ENCODE assay signal across 1 fruit fly cellular context in genomic region chr3R:20588480-20588785, dm6.
A peak's percentile ranks its signal among the peaks of the same experiment; 100 is the strongest.
TF ChIP-seq lines count a peak whose summit lies in the region.

TSS of gene Srp72 (plus strand) at chr3R:20588711.

TF ChIP-seq in whole organism, embryonic, 481 proteins besides CTCF, POLR2A, EP300 and RAD21 (continued from another document and continues in another):
- TF ChIP-seq jigr1 (GFP tag; IDR thresholded peaks at IDR 0.05; lab: Robert Waterston, UW): peak; percentile 52; the same call in 1 of the 3 replicates
- no peak for TF ChIP-seq Hr39 (optimal IDR thresholded peaks at IDR 0.05; lab: Kevin White, UChicago)
- no peak for TF ChIP-seq tll (GFP tag; optimal IDR thresholded peaks at IDR 0.05; lab: Kevin White, UChicago)
- TF ChIP-seq CG43689 (GFP tag; IDR thresholded peaks at IDR 0.05; lab: Robert Waterston, UW): no peak
- no peak for TF ChIP-seq CG34224 (GFP tag; IDR thresholded peaks at IDR 0.05; lab: Robert Waterston, UW; ENCODE audit: partially characterized antibody)
- peak; percentile 52 for TF ChIP-seq fd96Cb (tag; optimal IDR thresholded peaks at IDR 0.05; lab: Kevin White, UChicago)
- no peak for TF ChIP-seq Doc2 (GFP tag; IDR thresholded peaks at IDR 0.05; lab: Robert Waterston, UW)
- TF ChIP-seq CG7556 (GFP tag; optimal IDR thresholded peaks at IDR 0.05; lab: Kevin White, UChicago): no peak
- no peak for TF ChIP-seq ranshi (GFP tag; IDR thresholded peaks at IDR 0.05; lab: Robert Waterston, UW)
- peak; percentile 51 for TF ChIP-seq CG10654 (GFP tag; optimal IDR thresholded peaks at IDR 0.05; lab: Kevin White, UChicago)
- TF ChIP-seq CG12104 (GFP tag; optimal IDR thresholded peaks at IDR 0.05; lab: Kevin White, UChicago): peak; percentile 57
- peak; percentile 33 for TF ChIP-seq sd (tag; optimal IDR thresholded peaks at IDR 0.05; lab: Kevin White, UChicago)
- no peak for TF ChIP-seq CG2129 (GFP tag; IDR thresholded peaks at IDR 0.05; lab: Robert Waterston, UW; ENCODE audit: partially characterized antibody)
- TF ChIP-seq Ravus (GFP tag; IDR thresholded peaks at IDR 0.05; lab: Robert Waterston, UW): no peak
- TF ChIP-seq amos (GFP tag; IDR thresholded peaks at IDR 0.05; lab: Robert Waterston, UW; ENCODE audit: partially characterized antibody): no peak
- TF ChIP-seq PHDP (tag; optimal IDR thresholded peaks at IDR 0.05; lab: Kevin White, UChicago): peak; percentile 15
- peak; percentile 42 for TF ChIP-seq CG3281 (GFP tag; optimal IDR thresholded peaks at IDR 0.05; lab: Kevin White, UChicago)
- TF ChIP-seq pita (GFP tag; optimal IDR thresholded peaks at IDR 0.05; lab: Kevin White, UChicago): no peak
- TF ChIP-seq Jarid2 (GFP tag; optimal IDR thresholded peaks at IDR 0.05; lab: Kevin White, UChicago): no peak
- TF ChIP-seq unc-4 (GFP tag; IDR thresholded peaks at IDR 0.05; lab: Robert Waterston, UW; ENCODE audit: partially characterized antibody): no peak
- TF ChIP-seq CG5245 (GFP tag; optimal IDR thresholded peaks at IDR 0.05; lab: Kevin White, UChicago): peak; percentile 34
- TF ChIP-seq HmgD (GFP tag; optimal IDR thresholded peaks at IDR 0.05; lab: Kevin White, UChicago): no peak
- TF ChIP-seq CG14014 (GFP tag; IDR thresholded peaks at IDR 0.05; lab: Robert Waterston, UW): peak; percentile 47; the same call in 1 of the 2 replicates
- no peak for TF ChIP-seq CG11723 (GFP tag; optimal IDR thresholded peaks at IDR 0.05; lab: Kevin White, UChicago)
- peak; percentile 65 for TF ChIP-seq CG2712 (tag; optimal IDR thresholded peaks at IDR 0.05; lab: Kevin White, UChicago)
- no peak for TF ChIP-seq tna (GFP tag; IDR thresholded peaks at IDR 0.05; lab: Robert Waterston, UW; ENCODE audit: partially characterized antibody)
- TF ChIP-seq CG5180 (GFP tag; optimal IDR thresholded peaks at IDR 0.05; lab: Kevin White, UChicago): no peak
- TF ChIP-seq Sin3A (optimal IDR thresholded peaks at IDR 0.05; lab: Kevin White, UChicago): peak; percentile 46
- TF ChIP-seq en (GFP tag; optimal IDR thresholded peaks at IDR 0.05; lab: Kevin White, UChicago): no peak
- TF ChIP-seq CG2199 (GFP tag; IDR thresholded peaks at IDR 0.05; lab: Robert Waterston, UW): no peak
- peak; percentile 36 for TF ChIP-seq az2 (GFP tag; optimal IDR thresholded peaks at IDR 0.05; lab: Kevin White, UChicago)
- TF ChIP-seq CG18764 (GFP tag; optimal IDR thresholded peaks at IDR 0.05; lab: Kevin White, UChicago): peak; percentile 53
- 0 out of 2 replicates have a peak, but pooled peaks have one; percentile 12 for TF ChIP-seq sob (GFP tag; IDR thresholded peaks at IDR 0.05; lab: Robert Waterston, UW)
- TF ChIP-seq nom (GFP tag; optimal IDR thresholded peaks at IDR 0.05; lab: Kevin White, UChicago): no peak
- TF ChIP-seq fd64A (GFP tag; optimal IDR thresholded peaks at IDR 0.05; lab: Kevin White, UChicago): no peak
- no peak for TF ChIP-seq vfl (GFP tag; optimal IDR thresholded peaks at IDR 0.05; lab: Kevin White, UChicago)
- no peak for TF ChIP-seq CG18619 (GFP tag; optimal IDR thresholded peaks at IDR 0.05; lab: Kevin White, UChicago)
- TF ChIP-seq scrt (GFP tag; optimal IDR thresholded peaks at IDR 0.05; lab: Kevin White, UChicago): no peak
- TF ChIP-seq Neu2 (GFP tag; optimal IDR thresholded peaks at IDR 0.05; lab: Kevin White, UChicago; ENCODE audit: borderline replicate concordance): no peak
- peak; percentile 25 for TF ChIP-seq CG18011 (GFP tag; optimal IDR thresholded peaks at IDR 0.05; lab: Kevin White, UChicago)
- no peak for TF ChIP-seq H15 (GFP tag; IDR thresholded peaks at IDR 0.05; lab: Robert Waterston, UW)
- TF ChIP-seq ken (GFP tag; IDR thresholded peaks at IDR 0.05; lab: Robert Waterston, UW): peak; percentile 62
- no peak for TF ChIP-seq HLHmδ (GFP tag; optimal IDR thresholded peaks at IDR 0.05; lab: Kevin White, UChicago)
- TF ChIP-seq ham (GFP tag; IDR thresholded peaks at IDR 0.05; lab: Robert Waterston, UW): no peak
- TF ChIP-seq TFAM (GFP tag; optimal IDR thresholded peaks at IDR 0.05; lab: Kevin White, UChicago): no peak
- TF ChIP-seq pho (GFP tag; optimal IDR thresholded peaks at IDR 0.05; lab: Kevin White, UChicago): no peak
- 0 out of 2 replicates have a peak, but pooled peaks have one; percentile 7 for TF ChIP-seq ara (GFP tag; IDR thresholded peaks at IDR 0.05; lab: Robert Waterston, UW)
- TF ChIP-seq gfzf (GFP tag; optimal IDR thresholded peaks at IDR 0.05; lab: Kevin White, UChicago): peak; percentile 56
- no peak for TF ChIP-seq sr (GFP tag; IDR thresholded peaks at IDR 0.05; lab: Robert Waterston, UW)
- TF ChIP-seq Kr (GFP tag; optimal IDR thresholded peaks at IDR 0.05; lab: Kevin White, UChicago): no peak
- TF ChIP-seq Xrp1 (GFP tag; IDR thresholded peaks at IDR 0.05; lab: Robert Waterston, UW): peak; percentile 41; the same call in 1 of the 2 replicates
- TF ChIP-seq Lim3 (GFP tag; IDR thresholded peaks at IDR 0.05; lab: Robert Waterston, UW): no peak
- TF ChIP-seq CG14667 (GFP tag; IDR thresholded peaks at IDR 0.05; lab: Robert Waterston, UW): no peak
- no peak for TF ChIP-seq CG1024 (GFP tag; IDR thresholded peaks at IDR 0.05; lab: Robert Waterston, UW)
- no peak for TF ChIP-seq gcm2 (GFP tag; optimal IDR thresholded peaks at IDR 0.05; lab: Kevin White, UChicago)
- peak; percentile 23 for TF ChIP-seq CG10431 (GFP tag; optimal IDR thresholded peaks at IDR 0.05; lab: Kevin White, UChicago)
- peak; percentile 55 for TF ChIP-seq CG11504 (tag; optimal IDR thresholded peaks at IDR 0.05; lab: Kevin White, UChicago)
- TF ChIP-seq pan (optimal IDR thresholded peaks at IDR 0.05; lab: Kevin White, UChicago): no peak
- TF ChIP-seq pan (GFP tag; optimal IDR thresholded peaks at IDR 0.05 in 1 of 2, IDR thresholded peaks at IDR 0.05 in 1 of 2): peak in 1 of 2 experiments; percentile 65
- TF ChIP-seq dan (GFP tag; IDR thresholded peaks at IDR 0.05; lab: Robert Waterston, UW): no peak
- no peak for TF ChIP-seq CrebB (tag; optimal IDR thresholded peaks at IDR 0.05; lab: Kevin White, UChicago)
- no peak for TF ChIP-seq cato (GFP tag; optimal IDR thresholded peaks at IDR 0.05; lab: Kevin White, UChicago; ENCODE audit: borderline replicate concordance)
- TF ChIP-seq CG9609 (GFP tag; optimal IDR thresholded peaks at IDR 0.05; lab: Kevin White, UChicago): no peak
- TF ChIP-seq grn (GFP tag; optimal IDR thresholded peaks at IDR 0.05; lab: Kevin White, UChicago): no peak
- peak; percentile 45 for TF ChIP-seq unpg (GFP tag; optimal IDR thresholded peaks at IDR 0.05; lab: Kevin White, UChicago)
- no peak for TF ChIP-seq emc (GFP tag; optimal IDR thresholded peaks at IDR 0.05; lab: Kevin White, UChicago)
- peak; percentile 74 for TF ChIP-seq CG10267 (tag; optimal IDR thresholded peaks at IDR 0.05; lab: Kevin White, UChicago)
- TF ChIP-seq CG3726 (GFP tag; IDR thresholded peaks at IDR 0.05; lab: Robert Waterston, UW): no peak
- TF ChIP-seq Ssrp (tag; optimal IDR thresholded peaks at IDR 0.05; lab: Kevin White, UChicago): peak; percentile 25
- no peak for TF ChIP-seq sqz (GFP tag; optimal IDR thresholded peaks at IDR 0.05; lab: Kevin White, UChicago)
- TF ChIP-seq CG6654 (GFP tag; optimal IDR thresholded peaks at IDR 0.05; lab: Kevin White, UChicago): no peak
- TF ChIP-seq nmo (GFP tag; optimal IDR thresholded peaks at IDR 0.05; lab: Kevin White, UChicago): peak; percentile 63
- no peak for TF ChIP-seq MTF-1 (GFP tag; optimal IDR thresholded peaks at IDR 0.05; lab: Kevin White, UChicago; ENCODE audit: borderline replicate concordance)
- no peak for TF ChIP-seq Elba2 (GFP tag; optimal IDR thresholded peaks at IDR 0.05; lab: Kevin White, UChicago)
- no peak for TF ChIP-seq CG11560 (tag; IDR thresholded peaks at IDR 0.05; lab: Robert Waterston, UW)
- TF ChIP-seq ato (GFP tag; IDR thresholded peaks at IDR 0.05; lab: Robert Waterston, UW; ENCODE audit: partially characterized antibody): no peak
- TF ChIP-seq CG8290 (GFP tag; optimal IDR thresholded peaks at IDR 0.05; lab: Kevin White, UChicago): no peak
- no peak for TF ChIP-seq CG8290 (tag; optimal IDR thresholded peaks at IDR 0.05; lab: Kevin White, UChicago)
- no peak for TF ChIP-seq CG13894 (tag; optimal IDR thresholded peaks at IDR 0.05; lab: Kevin White, UChicago)
- no peak for TF ChIP-seq gcm (GFP tag; optimal IDR thresholded peaks at IDR 0.05; lab: Kevin White, UChicago)
- no peak for TF ChIP-seq kah (GFP tag; optimal IDR thresholded peaks at IDR 0.05; lab: Kevin White, UChicago)
- peak; percentile 18 for TF ChIP-seq Fer1 (GFP tag; optimal IDR thresholded peaks at IDR 0.05; lab: Kevin White, UChicago)
- TF ChIP-seq CG3407 (GFP tag; optimal IDR thresholded peaks at IDR 0.05; lab: Kevin White, UChicago): no peak
- no peak for TF ChIP-seq Usf (GFP tag; optimal IDR thresholded peaks at IDR 0.05; lab: Kevin White, UChicago)
- TF ChIP-seq CG6689 (GFP tag; IDR thresholded peaks at IDR 0.05; lab: Robert Waterston, UW): peak; percentile 50
- TF ChIP-seq Hand (GFP tag; optimal IDR thresholded peaks at IDR 0.05; lab: Kevin White, UChicago): no peak
- no peak for TF ChIP-seq CG7786 (GFP tag; optimal IDR thresholded peaks at IDR 0.05; lab: Kevin White, UChicago)
- no peak for TF ChIP-seq dm (GFP tag; optimal IDR thresholded peaks at IDR 0.05; lab: Kevin White, UChicago)
- TF ChIP-seq MESR4 (GFP tag; optimal IDR thresholded peaks at IDR 0.05; lab: Kevin White, UChicago): no peak
- peak; percentile 44 for TF ChIP-seq BEAF-32 (GFP tag; optimal IDR thresholded peaks at IDR 0.05; lab: Kevin White, UChicago)
- TF ChIP-seq Dref (GFP tag; IDR thresholded peaks at IDR 0.05; lab: Robert Waterston, UW): no peak
- peak; percentile 37; the same call in 1 of the 2 replicates for TF ChIP-seq lmd (GFP tag; IDR thresholded peaks at IDR 0.05; lab: Robert Waterston, UW)
- TF ChIP-seq sens-2 (GFP tag; IDR thresholded peaks at IDR 0.05; lab: Robert Waterston, UW): 0 out of 2 replicates have a peak, but pooled peaks have one; percentile 9
- TF ChIP-seq CG3163 (GFP tag; optimal IDR thresholded peaks at IDR 0.05; lab: Kevin White, UChicago): no peak
- TF ChIP-seq Oli (tag; optimal IDR thresholded peaks at IDR 0.05; lab: Kevin White, UChicago): peak; percentile 24
- TF ChIP-seq Dip2 (GFP tag; IDR thresholded peaks at IDR 0.05; lab: Robert Waterston, UW): no peak
- TF ChIP-seq Hmr (GFP tag; optimal IDR thresholded peaks at IDR 0.05; lab: Kevin White, UChicago): peak; percentile 37
- no peak for TF ChIP-seq Poxn (GFP tag; IDR thresholded peaks at IDR 0.05; lab: Robert Waterston, UW)
- TF ChIP-seq HLH3B (GFP tag; IDR thresholded peaks at IDR 0.05; lab: Robert Waterston, UW): peak; percentile 51; the same call in 1 of the 2 replicates
- no peak for TF ChIP-seq CG4730 (GFP tag; IDR thresholded peaks at IDR 0.05; lab: Robert Waterston, UW)
- no peak for TF ChIP-seq Hr78 (GFP tag; optimal IDR thresholded peaks at IDR 0.05; lab: Kevin White, UChicago)
- no peak for TF ChIP-seq gro (GFP tag; optimal IDR thresholded peaks at IDR 0.05; lab: Kevin White, UChicago)
- peak; percentile 68 for TF ChIP-seq CG30403 (GFP tag; optimal IDR thresholded peaks at IDR 0.05; lab: Kevin White, UChicago)
- TF ChIP-seq hb (GFP tag; IDR thresholded peaks at IDR 0.05; lab: Robert Waterston, UW; ENCODE audit: partially characterized antibody): no peak
- no peak for TF ChIP-seq CG2202 (tag; optimal IDR thresholded peaks at IDR 0.05; lab: Kevin White, UChicago)
- TF ChIP-seq B-H2 (GFP tag; optimal IDR thresholded peaks at IDR 0.05; lab: Kevin White, UChicago): no peak
- peak; percentile 58 for TF ChIP-seq lab (GFP tag; optimal IDR thresholded peaks at IDR 0.05; lab: Kevin White, UChicago)
- TF ChIP-seq tio (GFP tag; optimal IDR thresholded peaks at IDR 0.05; lab: Kevin White, UChicago): peak; percentile 29
- TF ChIP-seq Dad (GFP tag; optimal IDR thresholded peaks at IDR 0.05; lab: Kevin White, UChicago): no peak
- peak; percentile 34 for TF ChIP-seq CG15011 (GFP tag; optimal IDR thresholded peaks at IDR 0.05; lab: Kevin White, UChicago)
- TF ChIP-seq C15 (GFP tag; IDR thresholded peaks at IDR 0.05; lab: Robert Waterston, UW): no peak
- peak; percentile 55 for TF ChIP-seq CG13424 (tag; optimal IDR thresholded peaks at IDR 0.05; lab: Kevin White, UChicago)
- TF ChIP-seq CG18262 (tag; optimal IDR thresholded peaks at IDR 0.05; lab: Kevin White, UChicago): peak; percentile 34
- TF ChIP-seq CG17612 (GFP tag; IDR thresholded peaks at IDR 0.05; lab: Robert Waterston, UW): no peak
- TF ChIP-seq Hmx (GFP tag; optimal IDR thresholded peaks at IDR 0.05; lab: Kevin White, UChicago): no peak
- TF ChIP-seq toy (GFP tag; IDR thresholded peaks at IDR 0.05; lab: Robert Waterston, UW): no peak
- no peak for TF ChIP-seq her (GFP tag; optimal IDR thresholded peaks at IDR 0.05; lab: Kevin White, UChicago)
- TF ChIP-seq CG4854 (GFP tag; optimal IDR thresholded peaks at IDR 0.05; lab: Kevin White, UChicago): no peak
- no peak for TF ChIP-seq esg (GFP tag; conservative IDR thresholded peaks at IDR 0.05; lab: Robert Waterston, UW)
- TF ChIP-seq vnd (GFP tag; IDR thresholded peaks at IDR 0.05; lab: Robert Waterston, UW; ENCODE audit: partially characterized antibody): no peak
- peak; percentile 45; the same call in 1 of the 2 replicates for TF ChIP-seq stc (GFP tag; IDR thresholded peaks at IDR 0.05; lab: Robert Waterston, UW)
- TF ChIP-seq CG8388 (GFP tag; optimal IDR thresholded peaks at IDR 0.05; lab: Kevin White, UChicago): peak; percentile 42
- no peak for TF ChIP-seq Deaf1 (tag; optimal IDR thresholded peaks at IDR 0.05; lab: Kevin White, UChicago)
- peak; percentile 66 for TF ChIP-seq CG4424 (GFP tag; optimal IDR thresholded peaks at IDR 0.05; lab: Kevin White, UChicago)
- TF ChIP-seq Atf-2 (GFP tag; optimal IDR thresholded peaks at IDR 0.05; lab: Kevin White, UChicago): no peak
- peak; percentile 37 for TF ChIP-seq exex (tag; optimal IDR thresholded peaks at IDR 0.05; lab: Kevin White, UChicago)
- no peak for TF ChIP-seq nerfin-2 (GFP tag; IDR thresholded peaks at IDR 0.05; lab: Robert Waterston, UW; ENCODE audit: partially characterized antibody)
- peak; percentile 14; the same call in 1 of the 3 replicates for TF ChIP-seq CG7357 (GFP tag; IDR thresholded peaks at IDR 0.05; lab: Robert Waterston, UW)
- no peak for TF ChIP-seq pb (GFP tag; optimal IDR thresholded peaks at IDR 0.05; lab: Kevin White, UChicago)
- TF ChIP-seq Dll (GFP tag; IDR thresholded peaks at IDR 0.05; lab: Robert Waterston, UW; ENCODE audit: partially characterized antibody): 0 out of 4 replicates have a peak, but pooled peaks have one; percentile 43
- no peak for TF ChIP-seq gce (GFP tag; IDR thresholded peaks at IDR 0.05; lab: Robert Waterston, UW)
- TF ChIP-seq CG18599 (GFP tag; optimal IDR thresholded peaks at IDR 0.05; lab: Kevin White, UChicago): peak; percentile 48
- peak; percentile 20 for TF ChIP-seq D19A (tag; optimal IDR thresholded peaks at IDR 0.05; lab: Kevin White, UChicago)
- no peak for TF ChIP-seq Mad (GFP tag; optimal IDR thresholded peaks at IDR 0.05; lab: Kevin White, UChicago)
